Fruit fly (Drosophila melanogaster) whole organism, embryonic: ENCODE results near the gene ida.
A peak's percentile ranks its signal among the peaks of the same experiment; 100 is the strongest.

Source experiments
- Antp ChIP-seq: fragments of 200-800 bp; sonication (Bioruptor generic); optimal IDR thresholded peaks from 3 replicates; lab custom pipeline; 2016; ENCODE audit warnings: missing biosample characterization, missing genetic modification characterization
- C15 ChIP-seq: fragments of 200-800 bp; sonication (Bioruptor generic); IDR thresholded peaks from 3 replicates; pipeline ENCODE4 v1.3.6; 2022; ENCODE audit warnings: missing biosample characterization, missing genetic modification characterization
- CG1024 ChIP-seq: fragments of 200-800 bp; sonication (Bioruptor generic); IDR thresholded peaks from 2 replicates; pipeline ENCODE4 v1.3.6; 2022; ENCODE audit warnings: missing biosample characterization, missing genetic modification characterization
- CG10654 ChIP-seq: fragments of 200-800 bp; sonication (Bioruptor generic); optimal IDR thresholded peaks from 2 replicates; lab custom pipeline; 2016; ENCODE audit warnings: missing biosample characterization, missing genetic modification characterization
- CG12104 ChIP-seq: fragments of 200-800 bp; sonication (Bioruptor generic); optimal IDR thresholded peaks from 3 replicates; lab custom pipeline; 2016; ENCODE audit warnings: missing biosample characterization, missing genetic modification characterization
- CG12236 ChIP-seq: fragments of 200-800 bp; sonication (Bioruptor generic); optimal IDR thresholded peaks from 2 replicates; lab custom pipeline; 2016; ENCODE audit warnings: missing biosample characterization, missing genetic modification characterization
- CG14050 ChIP-seq: fragments of 200-800 bp; sonication (Bioruptor generic); IDR thresholded peaks from 3 replicates; pipeline ENCODE4 v1.3.6; 2022; ENCODE audit warnings: missing biosample characterization, missing genetic modification characterization
- CG15696 ChIP-seq: fragments of 200-800 bp; sonication (Bioruptor generic); optimal IDR thresholded peaks from 2 replicates; lab custom pipeline; 2019; ENCODE audit warnings: missing biosample characterization, mild to moderate bottlenecking, missing genetic modification characterization, moderate library complexity
- CG17361 ChIP-seq: fragments of 200-800 bp; sonication (Bioruptor generic); IDR thresholded peaks from 3 replicates; pipeline ENCODE4 v1.3.6; 2022; ENCODE audit warnings: missing biosample characterization, missing genetic modification characterization
- CG31224 ChIP-seq: fragments of 200-800 bp; sonication (Bioruptor generic); IDR thresholded peaks from 2 replicates; pipeline ENCODE4 v1.3.6; 2022; ENCODE audit warnings: missing biosample characterization, missing genetic modification characterization
- CG31388 ChIP-seq: fragments of 200-800 bp; sonication (Bioruptor generic); optimal IDR thresholded peaks from 2 replicates; lab custom pipeline; 2016; ENCODE audit warnings: missing biosample characterization, missing genetic modification characterization
- CG34376 ChIP-seq: fragments of 200-800 bp; sonication (Bioruptor generic); optimal IDR thresholded peaks from 2 replicates; lab custom pipeline; 2018; ENCODE audit warnings: missing biosample characterization, mild to moderate bottlenecking, missing genetic modification characterization
- CG4617 ChIP-seq: fragments of 200-800 bp; sonication (Bioruptor generic); optimal IDR thresholded peaks from 3 replicates; lab custom pipeline; 2016; ENCODE audit warnings: missing biosample characterization, missing genetic modification characterization, borderline replicate concordance
- CG5245 ChIP-seq: fragments of 200-800 bp; sonication (Bioruptor generic); optimal IDR thresholded peaks from 3 replicates; lab custom pipeline; 2016; ENCODE audit warnings: missing biosample characterization, missing genetic modification characterization
- CG6254 ChIP-seq: fragments of 200-800 bp; sonication (Bioruptor generic); optimal IDR thresholded peaks from 3 replicates; lab custom pipeline; 2017; ENCODE audit warnings: mild to moderate bottlenecking, missing biosample characterization, missing genetic modification reagents, missing genetic modification characterization
- CG6813 ChIP-seq: fragments of 200-800 bp; sonication (Bioruptor generic); optimal IDR thresholded peaks from 2 replicates; lab custom pipeline; 2017; ENCODE audit warnings: missing biosample characterization, missing genetic modification characterization, mild to moderate bottlenecking, moderate library complexity, missing genetic modification reagents
- CG7556 ChIP-seq: fragments of 200-800 bp; sonication (Bioruptor generic); optimal IDR thresholded peaks from 2 replicates; lab custom pipeline; 2017; ENCODE audit warnings: missing biosample characterization, mild to moderate bottlenecking, missing genetic modification characterization
- CG8089 ChIP-seq: fragments of 200-800 bp; sonication (Bioruptor generic); optimal IDR thresholded peaks from 3 replicates; lab custom pipeline; 2016; ENCODE audit warnings: missing biosample characterization, missing genetic modification characterization
- CG8765 ChIP-seq: fragments of 200-800 bp; sonication (Bioruptor generic); IDR thresholded peaks from 2 replicates; pipeline ENCODE4 v1.3.6; 2022; ENCODE audit warnings: missing biosample characterization, missing genetic modification characterization
- CG9215 ChIP-seq: fragments of 200-800 bp; sonication (Bioruptor generic); IDR thresholded peaks from 2 replicates; pipeline ENCODE4 v1.3.6; 2022; ENCODE audit warnings: missing biosample characterization, missing genetic modification characterization
- CrebB ChIP-seq: fragments of 200-800 bp; sonication (Bioruptor generic); optimal IDR thresholded peaks from 3 replicates; lab custom pipeline; 2018; ENCODE audit warnings: missing biosample characterization, mild to moderate bottlenecking, missing genetic modification characterization
- Dek ChIP-seq: fragments of 200-800 bp; sonication (Bioruptor generic); optimal IDR thresholded peaks from 3 replicates; lab custom pipeline; 2019; ENCODE audit warnings: missing biosample characterization, mild to moderate bottlenecking, missing genetic modification characterization, moderate library complexity
- ERR ChIP-seq: fragments of 200-800 bp; sonication (Bioruptor generic); optimal IDR thresholded peaks from 2 replicates; lab custom pipeline; 2016; ENCODE audit warnings: missing biosample characterization, missing genetic modification characterization
- Fer3 ChIP-seq: fragments of 200-800 bp; sonication (Bioruptor generic); optimal IDR thresholded peaks from 2 replicates; lab custom pipeline; 2018; ENCODE audit warnings: missing biosample characterization, mild to moderate bottlenecking, missing genetic modification characterization, moderate library complexity
- GATAe ChIP-seq: fragments of 200-800 bp; sonication (Bioruptor generic); conservative IDR thresholded peaks from 2 replicates; pipeline ENCODE4 v1.3.6; 2022; ENCODE audit warnings: missing biosample characterization, missing genetic modification characterization
- HLH4C ChIP-seq: fragments of 200-800 bp; sonication (Bioruptor generic); IDR thresholded peaks from 3 replicates; pipeline ENCODE4 v1.3.6; 2022; ENCODE audit warnings: missing biosample characterization, missing genetic modification characterization; ENCODE audit not compliant: partially characterized antibody
- Hmx ChIP-seq: fragments of 200-800 bp; sonication (Bioruptor generic); optimal IDR thresholded peaks from 2 replicates; lab custom pipeline; 2016; ENCODE audit warnings: missing biosample characterization, missing genetic modification characterization
- Mrtf ChIP-seq: fragments of 200-800 bp; sonication (Bioruptor generic); IDR thresholded peaks from 3 replicates; pipeline ENCODE4 v1.3.6; 2022; ENCODE audit warnings: missing biosample characterization, missing genetic modification characterization
- NFAT ChIP-seq: fragments of 200-800 bp; sonication (Bioruptor generic); IDR thresholded peaks from 2 replicates; pipeline ENCODE4 v1.3.6; 2022; ENCODE audit warnings: missing biosample characterization, missing genetic modification characterization
- NK7.1 ChIP-seq: fragments of 200-800 bp; sonication (Bioruptor generic); optimal IDR thresholded peaks from 3 replicates; lab custom pipeline; 2016; ENCODE audit warnings: missing biosample characterization, missing genetic modification characterization
- Side ChIP-seq: fragments of 200-800 bp; sonication (Bioruptor generic); optimal IDR thresholded peaks from 2 replicates; lab custom pipeline; 2016; ENCODE audit warnings: missing biosample characterization, missing genetic modification characterization
- Taf1 ChIP-seq: fragments of 200-800 bp; sonication (Bioruptor generic); IDR thresholded peaks from 2 replicates; pipeline ENCODE4 v1.3.6; 2022; ENCODE audit warnings: missing biosample characterization, missing genetic modification characterization
- Tbp ChIP-seq: fragments of >200 bp; optimal IDR thresholded peaks from 2 replicates; lab custom pipeline; 2018; ENCODE audit warnings: missing biosample characterization, missing genetic modification characterization
- aop ChIP-seq: fragments of 200-800 bp; sonication (Bioruptor generic); IDR thresholded peaks from 2 replicates; pipeline ENCODE4 v1.3.6; 2022; ENCODE audit warnings: missing biosample characterization, missing genetic modification characterization
- bbx ChIP-seq: fragments of 200-800 bp; sonication (Bioruptor generic); IDR thresholded peaks from 2 replicates; pipeline ENCODE4 v1.3.6; 2022; ENCODE audit warnings: missing biosample characterization, missing genetic modification characterization; ENCODE audit not compliant: partially characterized antibody
- chn ChIP-seq: fragments of 200-800 bp; sonication (Bioruptor generic); optimal IDR thresholded peaks from 2 replicates; lab custom pipeline; 2016; ENCODE audit warnings: missing biosample characterization, missing genetic modification characterization
- ci ChIP-seq: fragments of 200-800 bp; sonication (Bioruptor generic); IDR thresholded peaks from 3 replicates; pipeline ENCODE4 v1.3.6; 2022; ENCODE audit warnings: missing biosample characterization, missing genetic modification characterization
- fd102C ChIP-seq: fragments of 200-800 bp; sonication (Bioruptor generic); optimal IDR thresholded peaks from 2 replicates; lab custom pipeline; 2018; ENCODE audit warnings: missing biosample characterization, mild to moderate bottlenecking, missing genetic modification characterization, moderate library complexity
- gcm ChIP-seq: fragments of 200-800 bp; sonication (Bioruptor generic); optimal IDR thresholded peaks from 2 replicates; lab custom pipeline; 2019; ENCODE audit warnings: missing biosample characterization, mild to moderate bottlenecking, missing genetic modification characterization, moderate library complexity
- gsb ChIP-seq: fragments of 200-800 bp; sonication (Bioruptor generic); IDR thresholded peaks from 2 replicates; pipeline ENCODE4 v1.3.6; 2022; ENCODE audit warnings: missing biosample characterization, missing genetic modification characterization
- ind ChIP-seq: fragments of 200-800 bp; sonication (Bioruptor generic); optimal IDR thresholded peaks from 3 replicates; lab custom pipeline; 2016; ENCODE audit warnings: missing biosample characterization, missing genetic modification characterization
- insv ChIP-seq, 2 experiments: fragments of 200-800 bp; sonication (Bioruptor generic); optimal IDR thresholded peaks; 3 replicates each; lab custom pipeline; 2016 to 2018; ENCODE audit warnings: missing biosample characterization in 2 of 2, missing genetic modification characterization in 2 of 2
- kah ChIP-seq: fragments of 200-800 bp; sonication (Bioruptor generic); optimal IDR thresholded peaks from 2 replicates; lab custom pipeline; 2018; ENCODE audit warnings: missing biosample characterization, mild to moderate bottlenecking, missing genetic modification characterization
- lmd ChIP-seq: fragments of 200-800 bp; sonication (Bioruptor generic); IDR thresholded peaks from 2 replicates; pipeline ENCODE4 v1.3.6; 2022; ENCODE audit warnings: missing biosample characterization, missing genetic modification characterization
- nom ChIP-seq: fragments of 200-800 bp; sonication (Bioruptor generic); optimal IDR thresholded peaks from 2 replicates; lab custom pipeline; 2017; ENCODE audit warnings: missing biosample characterization, missing genetic modification characterization, mild to moderate bottlenecking, moderate library complexity, missing genetic modification reagents
- otp ChIP-seq: fragments of 200-800 bp; sonication (Bioruptor generic); IDR thresholded peaks from 3 replicates; pipeline ENCODE4, ENCODE4 v1.3.6; 2022; ENCODE audit warnings: missing biosample characterization, missing genetic modification characterization
- pita ChIP-seq: fragments of 200-800 bp; sonication (Bioruptor generic); optimal IDR thresholded peaks from 2 replicates; lab custom pipeline; 2017; ENCODE audit warnings: missing biosample characterization, mild to moderate bottlenecking, missing genetic modification characterization
- stc ChIP-seq: fragments of 200-800 bp; sonication (Bioruptor generic); IDR thresholded peaks from 2 replicates; pipeline ENCODE4 v1.3.6; 2022; ENCODE audit warnings: missing biosample characterization, missing genetic modification characterization
- tup ChIP-seq: fragments of 200-800 bp; sonication (Bioruptor generic); optimal IDR thresholded peaks from 2 replicates; lab custom pipeline; 2016; ENCODE audit warnings: missing biosample characterization, mild to moderate bottlenecking, missing genetic modification characterization, moderate library complexity
- tx ChIP-seq: fragments of 200-800 bp; sonication (Bioruptor generic); optimal IDR thresholded peaks from 2 replicates; lab custom pipeline; 2016; ENCODE audit warnings: missing biosample characterization, missing genetic modification characterization
- unc-4 ChIP-seq: fragments of 200-800 bp; sonication (Bioruptor generic); IDR thresholded peaks from 2 replicates; pipeline ENCODE4 v1.3.6; 2022; ENCODE audit warnings: missing biosample characterization, missing genetic modification characterization; ENCODE audit not compliant: partially characterized antibody
- wor ChIP-seq: fragments of 200-800 bp; sonication (Bioruptor generic); IDR thresholded peaks from 2 replicates; pipeline ENCODE4 v1.3.6; 2022; ENCODE audit warnings: missing biosample characterization, missing genetic modification characterization

The ida gene

DNA sequence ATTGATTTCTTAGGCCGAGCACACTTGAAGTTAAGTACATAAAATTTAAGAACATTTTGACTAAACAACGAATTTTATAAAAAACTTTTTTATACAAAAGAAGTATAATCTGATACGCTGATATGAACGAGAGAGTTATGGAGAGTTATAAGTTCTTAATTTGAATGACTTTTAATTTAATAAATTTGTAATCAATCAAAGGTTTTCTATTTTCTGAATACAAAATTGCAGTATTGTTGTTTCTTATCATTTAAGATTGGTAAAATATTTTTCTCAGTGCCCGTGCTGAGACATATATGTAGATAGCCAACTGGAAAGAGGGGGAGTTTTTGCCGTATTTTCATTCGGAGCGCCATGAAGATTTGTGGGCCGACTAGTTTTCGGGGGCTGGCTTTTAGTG is 32.0 kb upstream of the ida start (continued):
- TF ChIP-seq CrebB (tag; lab: Kevin White, UChicago) (no peak), CG8765 (GFP tag; lab: Robert Waterston, UW) (no peak), NFAT (no peak), wor (GFP tag; lab: Robert Waterston, UW) (no peak), gcm (GFP tag; lab: Kevin White, UChicago) (peak; percentile 19), CG10654 (GFP tag; lab: Kevin White, UChicago) (no peak), otp (GFP tag; lab: Robert Waterston, UW) (no peak), bbx (GFP tag; lab: Robert Waterston, UW) (no peak), gsb (GFP tag; lab: Robert Waterston, UW) (no peak), chn (no peak), Antp (GFP tag; lab: Kevin White, UChicago) (no peak), CG1024 (no peak), CG17361 (GFP tag; lab: Robert Waterston, UW) (peak; percentile 77), CG7556 (GFP tag; lab: Kevin White, UChicago) (peak; percentile 61), Mrtf (GFP tag; lab: Robert Waterston, UW) (no peak), Side (GFP tag; lab: Kevin White, UChicago) (peak; percentile 6), CG6254 (no peak), unc-4 (no peak), stc (0 out of 2 replicates have a peak, but pooled peaks have one; percentile 14), CG31388 (GFP tag; lab: Kevin White, UChicago) (no peak), nom (no peak), ci (GFP tag; lab: Robert Waterston, UW) (no peak; the same call in 2 of the 3 replicates), ERR (no peak), CG12104 (GFP tag; lab: Kevin White, UChicago) (no peak), CG5245 (GFP tag; lab: Kevin White, UChicago) (no peak), Tbp (GFP tag; lab: Kevin White, UChicago) (no peak), Fer3 (tag; lab: Kevin White, UChicago) (no peak), CG9215 (no peak), aop (GFP tag; lab: Robert Waterston, UW) (no peak), CG12236 (no peak), C15 (GFP tag; lab: Robert Waterston, UW) (no peak), CG6813 (GFP tag; lab: Kevin White, UChicago) (no peak), HLH4C (no peak), Hmx (GFP tag; lab: Kevin White, UChicago) (no peak), lmd (no peak), GATAe (no peak), tup (GFP tag; lab: Kevin White, UChicago) (no peak), CG34376 (no peak), pita (GFP tag; lab: Kevin White, UChicago) (no peak), CG4617 (GFP tag; lab: Kevin White, UChicago) (no peak), fd102C (GFP tag; lab: Kevin White, UChicago) (no peak), kah (GFP tag; lab: Kevin White, UChicago) (no peak), CG8089 (GFP tag; lab: Kevin White, UChicago) (no peak), Taf1 (GFP tag; lab: Robert Waterston, UW) (no peak), ind (GFP tag; lab: Kevin White, UChicago) (no peak), CG15696 (tag; lab: Kevin White, UChicago) (no peak), Dek (tag; lab: Kevin White, UChicago) (no peak), CG31224 (no peak), NK7.1 (GFP tag; lab: Kevin White, UChicago) (no peak), CG14050 (GFP tag; lab: Robert Waterston, UW) (no peak), tx (GFP tag; lab: Kevin White, UChicago) (no peak), insv (GFP tag; optimal IDR thresholded peaks at IDR 0.05; lab: Kevin White, UChicago) (no peak)
